Worm (Caenorhabditis elegans) whole organism, mixed stage, embryonic: Measurements from ENCODE around the gene str-207.

Source experiments
- M03D4.4 ChIP-seq: sonication (generic microtip); optimal IDR thresholded peaks from 2 replicates; lab custom pipeline; 2017; ENCODE audit warnings: mild to moderate bottlenecking, missing genetic modification characterization, missing compliant biosample characterization
- bed-3 ChIP-seq: fragments of 200-800 bp; sonication (Bioruptor generic); optimal IDR thresholded peaks from 3 replicates; lab custom pipeline; 2018; ENCODE audit warnings: mild to moderate bottlenecking, missing genetic modification characterization, moderate library complexity, missing compliant biosample characterization
- blmp-1 ChIP-seq: fragments of 150-350 bp; optimal IDR thresholded peaks from 2 replicates; lab custom pipeline; 2014; ENCODE audit warnings: missing biosample characterization, missing genetic modification characterization
- ceh-39 ChIP-seq: fragments of 150-350 bp; optimal IDR thresholded peaks from 2 replicates; lab custom pipeline; 2014; ENCODE audit warnings: missing biosample characterization, missing genetic modification characterization
- ceh-43 ChIP-seq: fragments of 200-800 bp; sonication (Bioruptor generic); optimal IDR thresholded peaks from 2 replicates; lab custom pipeline; 2018; ENCODE audit warnings: mild to moderate bottlenecking, missing genetic modification characterization, moderate library complexity, missing compliant biosample characterization
- ceh-83 ChIP-seq: fragments of 200-800 bp; sonication (Bioruptor generic); optimal IDR thresholded peaks from 2 replicates; lab custom pipeline; 2018; ENCODE audit warnings: mild to moderate bottlenecking, missing genetic modification characterization, missing compliant biosample characterization
- ces-1 ChIP-seq: fragments of 150-350 bp; optimal IDR thresholded peaks from 2 replicates; lab custom pipeline; 2014; ENCODE audit warnings: missing biosample characterization, missing genetic modification reagents, missing genetic modification characterization
- cnd-1 ChIP-seq: fragments of 200-800 bp; sonication (Bioruptor generic); optimal IDR thresholded peaks from 2 replicates; lab custom pipeline; 2018; ENCODE audit warnings: mild to moderate bottlenecking, missing genetic modification characterization, missing compliant biosample characterization
- drap-1 ChIP-seq: fragments of 200-800 bp; sonication (Bioruptor generic); optimal IDR thresholded peaks from 3 replicates; lab custom pipeline; 2018; ENCODE audit warnings: mild to moderate bottlenecking, missing genetic modification characterization, missing compliant biosample characterization
- elt-1 ChIP-seq: sonication (generic microtip); optimal IDR thresholded peaks from 2 replicates; lab custom pipeline; 2017; ENCODE audit warnings: missing genetic modification characterization, mild to moderate bottlenecking, missing compliant biosample characterization, antibody characterized with exemption, moderate library complexity, borderline replicate concordance; ENCODE audit not compliant: insufficient read depth
- elt-3 ChIP-seq: fragments of 150-350 bp; optimal IDR thresholded peaks from 2 replicates; lab custom pipeline; 2014; ENCODE audit warnings: missing biosample characterization, missing genetic modification characterization
- flh-1 ChIP-seq: fragments of 200-800 bp; sonication (Bioruptor generic); optimal IDR thresholded peaks from 2 replicates; lab custom pipeline; 2018; ENCODE audit warnings: mild to moderate bottlenecking, missing genetic modification characterization, moderate library complexity, missing compliant biosample characterization
- ham-2 ChIP-seq: fragments of 200-800 bp; sonication (Bioruptor generic); optimal IDR thresholded peaks from 2 replicates; lab custom pipeline; 2018; ENCODE audit warnings: mild to moderate bottlenecking, missing genetic modification characterization, missing compliant biosample characterization
- hlh-1 ChIP-seq: fragments of 150-350 bp; optimal IDR thresholded peaks from 2 replicates; lab custom pipeline; 2014; ENCODE audit warnings: missing biosample characterization, missing genetic modification reagents, missing genetic modification characterization
- lin-13 ChIP-seq: fragments of 150-350 bp; optimal IDR thresholded peaks from 2 replicates; lab custom pipeline; 2014; ENCODE audit warnings: missing biosample characterization, missing genetic modification characterization
- lin-32 ChIP-seq: fragments of 200-800 bp; sonication (Bioruptor generic); optimal IDR thresholded peaks from 2 replicates; lab custom pipeline; 2018; ENCODE audit warnings: mild to moderate bottlenecking, missing genetic modification characterization, missing compliant biosample characterization
- lsy-2 ChIP-seq: fragments of 150-350 bp; optimal IDR thresholded peaks from 2 replicates; lab custom pipeline; 2014; ENCODE audit warnings: missing biosample characterization, missing genetic modification characterization
- mab-5 ChIP-seq: fragments of 150-350 bp; optimal IDR thresholded peaks from 2 replicates; lab custom pipeline; 2014; ENCODE audit warnings: missing biosample characterization, missing genetic modification characterization
- mls-2 ChIP-seq: sonication (generic microtip); optimal IDR thresholded peaks from 2 replicates; lab custom pipeline; 2016; ENCODE audit warnings: mild to moderate bottlenecking, missing genetic modification characterization, moderate library complexity, missing compliant biosample characterization
- nhr-12 ChIP-seq: fragments of 150-350 bp; optimal IDR thresholded peaks from 2 replicates; lab custom pipeline; 2014; ENCODE audit warnings: missing biosample characterization, missing genetic modification characterization
- nhr-2 ChIP-seq: fragments of 150-350 bp; optimal IDR thresholded peaks from 2 replicates; lab custom pipeline; 2014; ENCODE audit warnings: missing biosample characterization, missing genetic modification characterization
- nhr-76 ChIP-seq: sonication (generic microtip); optimal IDR thresholded peaks from 2 replicates; lab custom pipeline; 2017; ENCODE audit warnings: missing biosample characterization, missing genetic modification characterization
- pha-4 ChIP-seq: fragments of 150-350 bp; optimal IDR thresholded peaks from 2 replicates; lab custom pipeline; 2018; ENCODE audit warnings: missing biosample characterization, missing genetic modification reagents, missing genetic modification characterization
- sem-2 ChIP-seq: fragments of 200-800 bp; sonication (Bioruptor generic); optimal IDR thresholded peaks from 2 replicates; lab custom pipeline; 2018; ENCODE audit warnings: mild to moderate bottlenecking, missing genetic modification characterization, missing compliant biosample characterization
- sptf-1 ChIP-seq: sonication (generic microtip); optimal IDR thresholded peaks from 2 replicates; lab custom pipeline; 2017; ENCODE audit warnings: mild to moderate bottlenecking, missing genetic modification characterization, moderate library complexity, missing compliant biosample characterization
- tbx-8 ChIP-seq: fragments of 200-800 bp; sonication (Bioruptor generic); optimal IDR thresholded peaks from 2 replicates; lab custom pipeline; 2018; ENCODE audit warnings: mild to moderate bottlenecking, missing genetic modification characterization, moderate library complexity, missing compliant biosample characterization
- unc-120 ChIP-seq: sonication (generic microtip); optimal IDR thresholded peaks from 2 replicates; lab custom pipeline; 2017; ENCODE audit warnings: missing genetic modification characterization, missing compliant biosample characterization; ENCODE audit not compliant: poor library complexity, severe bottlenecking
- unc-39 ChIP-seq: fragments of 150-350 bp; optimal IDR thresholded peaks from 2 replicates; lab custom pipeline; 2014; ENCODE audit warnings: missing biosample characterization, missing genetic modification characterization
- unc-62 ChIP-seq: fragments of 150-350 bp; optimal IDR thresholded peaks from 2 replicates; lab custom pipeline; 2014; ENCODE audit warnings: missing biosample characterization, missing genetic modification reagents, missing genetic modification characterization
- zip-8 ChIP-seq: fragments of 150-350 bp; optimal IDR thresholded peaks from 2 replicates; lab custom pipeline; 2014; ENCODE audit warnings: missing biosample characterization, missing genetic modification characterization
- ztf-11 ChIP-seq: fragments of 150-350 bp; optimal IDR thresholded peaks from 2 replicates; lab custom pipeline; 2014; ENCODE audit warnings: missing biosample characterization, missing genetic modification characterization

str-207 gene

DNA sequence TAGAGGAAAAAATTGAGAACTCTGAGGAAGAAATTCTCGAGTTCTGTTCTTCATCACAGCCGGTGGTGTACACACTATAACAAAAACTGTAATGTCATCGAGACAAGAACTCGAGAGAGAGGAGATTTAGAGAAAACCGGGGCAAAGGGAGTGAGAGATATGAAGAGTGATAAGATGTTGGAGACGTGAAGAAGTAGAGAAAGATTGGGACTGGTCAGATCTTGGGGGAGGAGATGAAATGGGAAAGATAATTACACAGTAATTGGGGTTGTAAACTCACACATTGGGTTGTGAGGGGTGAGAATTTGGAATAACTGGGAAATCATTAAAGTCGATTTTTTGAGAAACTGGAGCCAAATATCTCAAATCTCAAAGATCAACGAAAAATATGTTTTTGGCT is 14.3 kb downstream of the str-207 start:
- peak; percentile 7 for TF ChIP-seq unc-62 (GFP tag; lab: Kevin White, UChicago)
- TF ChIP-seq sptf-1 (tag; lab: Kevin White, UChicago), result peak; percentile 21
- peak; percentile 89 for TF ChIP-seq elt-1 (tag; lab: Kevin White, UChicago)
- no peak for TF ChIP-seq mab-5
- no peak for TF ChIP-seq tbx-8 (GFP tag; lab: Kevin White, UChicago)
- TF ChIP-seq drap-1 (GFP tag; lab: Kevin White, UChicago), result no peak
- TF ChIP-seq bed-3 (GFP tag; lab: Kevin White, UChicago), result no peak
- TF ChIP-seq, all 35 proteins: peak for 3

DNA sequence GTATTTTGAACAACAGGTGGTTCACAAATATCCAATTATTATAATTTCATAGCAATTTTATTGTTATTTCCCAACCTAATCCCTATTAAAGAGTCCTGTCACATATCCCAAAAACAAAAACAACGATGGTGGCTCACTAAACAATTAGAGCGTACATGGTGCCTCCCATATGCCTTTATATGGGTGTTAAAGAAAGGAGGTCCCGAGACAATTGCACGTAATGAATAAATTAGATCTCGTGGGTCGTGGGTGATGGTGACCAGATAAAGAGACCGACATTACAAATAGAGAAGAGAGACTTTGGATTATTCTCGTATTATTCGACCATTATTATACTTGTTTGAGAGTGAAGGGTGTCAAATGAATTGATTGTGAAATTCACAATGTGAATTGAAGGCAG is 15.7 kb downstream of the str-207 start:
- no peak for TF ChIP-seq lsy-2 (tag; lab: Kevin White, UChicago)
- TF ChIP-seq M03D4.4, result no peak
- TF ChIP-seq ceh-39 (tag; lab: Kevin White, UChicago), result no peak
- TF ChIP-seq blmp-1 (tag; lab: Kevin White, UChicago), result no peak
- no peak for TF ChIP-seq nhr-12
- TF ChIP-seq flh-1, result no peak
- peak; percentile 57 for TF ChIP-seq mls-2 (tag; lab: Kevin White, UChicago)
- peak; percentile 96 for TF ChIP-seq ces-1
- TF ChIP-seq lin-13, result no peak
- peak; percentile 66 for TF ChIP-seq unc-39 (tag; lab: Kevin White, UChicago)
- TF ChIP-seq hlh-1 (tag; lab: Kevin White, UChicago), result no peak
- peak; percentile 71 for TF ChIP-seq ceh-43 (GFP tag; lab: Kevin White, UChicago)
- TF ChIP-seq ceh-83 (GFP tag; lab: Kevin White, UChicago), result no peak
- no peak for TF ChIP-seq zip-8 (tag; lab: Kevin White, UChicago)
- TF ChIP-seq unc-120 (tag; lab: Kevin White, UChicago), result peak; percentile 9
- peak; percentile 28 for TF ChIP-seq cnd-1 (tag; lab: Kevin White, UChicago)
- TF ChIP-seq elt-1 (tag; lab: Kevin White, UChicago), result no peak
- no peak for TF ChIP-seq ham-2 (GFP tag; lab: Kevin White, UChicago)
- TF ChIP-seq sem-2, result no peak
- no peak for TF ChIP-seq pha-4 (tag; lab: Kevin White, UChicago)
- no peak for TF ChIP-seq nhr-76 (tag; lab: Kevin White, UChicago)
- TF ChIP-seq unc-62 (GFP tag; lab: Kevin White, UChicago), result peak; percentile 20
- TF ChIP-seq sptf-1 (tag; lab: Kevin White, UChicago), result peak; percentile 38
- TF ChIP-seq ztf-11 (tag; lab: Kevin White, UChicago), result no peak
- peak; percentile 52 for TF ChIP-seq nhr-2 (tag; lab: Kevin White, UChicago)

DNA sequence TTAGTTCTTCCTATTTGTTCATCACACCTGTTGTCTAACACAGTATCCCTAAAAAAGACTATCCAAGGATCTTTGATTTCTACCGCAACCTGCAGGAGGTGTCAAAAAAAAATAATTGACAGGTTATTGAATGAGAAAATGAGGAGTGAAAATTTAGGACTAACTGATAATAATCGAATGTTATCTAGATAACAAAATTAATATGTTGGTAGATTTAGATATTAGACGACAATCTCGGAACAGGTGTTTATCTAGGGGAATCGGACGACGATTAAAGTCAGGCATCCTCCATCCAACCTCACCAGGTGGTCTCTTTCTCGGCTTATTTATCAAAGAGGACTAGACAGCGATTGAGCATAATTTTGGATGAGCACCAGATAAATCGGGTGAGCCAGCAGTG is 17.2 kb downstream of the str-207 start:
- no peak for TF ChIP-seq unc-62 (GFP tag; lab: Kevin White, UChicago)
- TF ChIP-seq nhr-2 (tag; lab: Kevin White, UChicago), result peak; percentile 47
- peak; percentile 39 for TF ChIP-seq hlh-1 (tag; lab: Kevin White, UChicago)
- TF ChIP-seq elt-1 (tag; lab: Kevin White, UChicago), result peak; percentile 97
- TF ChIP-seq ceh-83 (GFP tag; lab: Kevin White, UChicago), result no peak
- TF ChIP-seq blmp-1 (tag; lab: Kevin White, UChicago), result no peak
- TF ChIP-seq ceh-39 (tag; lab: Kevin White, UChicago), result no peak
- no peak for TF ChIP-seq cnd-1 (tag; lab: Kevin White, UChicago)
- TF ChIP-seq unc-120 (tag; lab: Kevin White, UChicago), result no peak
- no peak for TF ChIP-seq mab-5
- TF ChIP-seq M03D4.4, result no peak
- TF ChIP-seq flh-1, result no peak
- TF ChIP-seq unc-39 (tag; lab: Kevin White, UChicago), result no peak
- peak; percentile 45 for TF ChIP-seq lin-32 (GFP tag; lab: Kevin White, UChicago)
- no peak for TF ChIP-seq lin-13

DNA sequence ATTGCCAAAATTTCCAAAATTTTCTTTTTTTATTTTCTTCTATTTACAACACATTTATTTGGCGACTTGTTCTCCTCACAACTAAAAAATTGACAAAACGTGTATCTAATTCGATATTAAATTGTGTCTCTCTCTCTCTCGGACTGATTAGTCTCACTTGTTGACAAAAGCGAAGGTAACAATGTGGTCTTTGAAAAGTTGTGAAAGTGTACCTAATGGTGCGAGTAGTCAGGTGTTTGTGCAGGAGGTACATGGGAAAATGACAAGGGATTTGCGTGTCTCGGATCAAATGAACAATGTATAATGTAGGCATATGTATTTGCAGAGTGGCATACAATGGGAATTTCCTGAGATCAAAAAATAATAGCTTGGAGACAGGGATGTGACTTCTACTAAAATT is 18.0 kb downstream of the str-207 start:
- TF ChIP-seq elt-3 (tag; lab: Kevin White, UChicago), result no peak
- TF ChIP-seq lin-32 (GFP tag; lab: Kevin White, UChicago), result no peak
- no peak for TF ChIP-seq blmp-1 (tag; lab: Kevin White, UChicago)
- TF ChIP-seq, all 35 proteins: peak for 0

DNA sequence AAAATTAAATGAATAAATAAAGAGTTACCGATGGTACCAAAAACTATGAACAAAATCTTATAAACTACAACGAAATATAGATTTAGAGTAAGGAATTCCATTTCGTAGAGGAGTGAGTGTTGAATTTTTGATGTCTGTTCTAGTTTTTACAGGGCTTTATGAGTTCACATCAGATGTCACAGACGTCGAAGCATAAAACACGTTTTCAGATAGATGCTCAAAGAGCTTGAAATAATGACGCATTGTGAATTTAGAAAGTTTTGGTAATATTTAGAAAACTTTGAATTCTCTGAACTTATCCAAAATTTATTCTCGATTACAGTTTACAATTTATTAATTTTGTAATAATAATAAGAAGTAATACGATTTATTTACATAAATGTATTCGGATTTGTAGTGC is 21.4 kb downstream of the str-207 start, which contains the start of gene srsx-9:
srsx-9 (minus strand) TSS at position 101 of the 400 bp plus-strand sequence.
- TF ChIP-seq M03D4.4, result no peak
- TF ChIP-seq bed-3 (GFP tag; lab: Kevin White, UChicago), result no peak
- TF ChIP-seq ceh-83 (GFP tag; lab: Kevin White, UChicago), result no peak
- no peak for TF ChIP-seq ces-1
- TF ChIP-seq ztf-11 (tag; lab: Kevin White, UChicago), result no peak
- TF ChIP-seq lsy-2 (tag; lab: Kevin White, UChicago), result no peak
- no peak for TF ChIP-seq unc-120 (tag; lab: Kevin White, UChicago)
- no peak for TF ChIP-seq elt-3 (tag; lab: Kevin White, UChicago)
- TF ChIP-seq, all 35 proteins: peak for 0
